Worm (Caenorhabditis elegans): ENCODE results near the gene R74.2.

DNA sequence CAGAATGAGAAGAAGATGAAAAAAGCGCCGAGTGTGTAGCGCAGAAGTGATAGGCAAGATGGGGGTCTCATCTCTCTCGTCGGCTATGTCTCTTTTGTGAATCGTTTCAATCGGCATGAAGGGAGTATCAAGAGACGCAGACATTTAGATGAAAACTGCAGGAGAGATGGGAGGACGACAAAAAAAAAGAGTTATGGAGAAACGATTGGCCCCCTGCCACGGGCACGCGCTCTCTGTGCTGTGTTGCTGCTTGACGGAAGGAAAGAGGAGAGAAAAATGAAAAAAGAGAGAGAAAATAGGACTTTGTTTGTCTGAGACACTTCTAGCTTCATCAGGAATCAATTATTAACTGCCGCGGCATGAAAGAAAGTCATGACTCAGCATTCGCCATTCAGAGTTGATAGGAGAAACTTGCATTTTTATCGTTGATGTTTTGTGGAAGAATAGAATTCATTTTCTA lies 35.7 kb downstream of the R74.2 start:
- TF ChIP-seq sea-1 (GFP tag; conservative IDR thresholded peaks at IDR 0.05) (no peak), B0310.2 (tag; optimal IDR thresholded peaks at IDR 0.05) (no peak), aly-1 (tag; optimal IDR thresholded peaks at IDR 0.05) (no peak), ama-1 (optimal IDR thresholded peaks at IDR 0.05) (no peak), hmg-4 (GFP tag; optimal IDR thresholded peaks at IDR 0.05) (peak; percentile 70), F13C5.2 (tag; optimal IDR thresholded peaks at IDR 0.05) (peak; percentile 42), hnd-1 (tag; optimal IDR thresholded peaks at IDR 0.05) (no peak), flt-1 (GFP tag; IDR thresholded peaks at IDR 0.05) (no peak), tra-4 (tag; optimal IDR thresholded peaks at IDR 0.05) (no peak), ceh-36 (tag; optimal IDR thresholded peaks at IDR 0.05) (no peak), scrt-1 (GFP tag; IDR thresholded peaks at IDR 0.05) (no peak), tbx-11 (GFP tag; IDR thresholded peaks at IDR 0.05) (no peak), pes-1 (GFP tag; IDR thresholded peaks at IDR 0.05) (no peak), ets-7 (tag; optimal IDR thresholded peaks at IDR 0.05) (no peak)
